Worm (Caenorhabditis elegans) whole organism, young adult: ENCODE results near the gene srz-64.

Experiments used
- B0035.1 ChIP-seq: sonication (generic microtip); optimal IDR thresholded peaks from 2 replicates; lab custom pipeline; 2016; ENCODE audit warnings: missing genetic modification characterization, mild to moderate bottlenecking, missing compliant biosample characterization, missing genotype, missing genetic modification reagents
- B0336.3 ChIP-seq: fragments of 200-800 bp; sonication (Bioruptor generic); IDR thresholded peaks from 2 replicates; pipeline ENCODE4 v1.3.6; 2022; ENCODE audit warnings: missing genetic modification characterization, missing compliant biosample characterization
- F10E7.11 ChIP-seq: sonication (generic microtip); optimal IDR thresholded peaks from 2 replicates; lab custom pipeline; 2017; ENCODE audit warnings: mild to moderate bottlenecking, missing genetic modification characterization, moderate library complexity, missing compliant biosample characterization
- F23B12.7 ChIP-seq: sonication (generic microtip); optimal IDR thresholded peaks from 2 replicates; lab custom pipeline; 2017; ENCODE audit warnings: missing genetic modification characterization, mild to moderate bottlenecking, missing compliant biosample characterization, antibody characterized with exemption, moderate library complexity; ENCODE audit not compliant: insufficient read depth
- F55B11.4 ChIP-seq: sonication (generic microtip); optimal IDR thresholded peaks from 2 replicates; lab custom pipeline; 2016; ENCODE audit warnings: missing compliant biosample characterization, missing genetic modification characterization, borderline replicate concordance; ENCODE audit not compliant: insufficient read depth
- F57A8.1 ChIP-seq: fragments of 200-800 bp; sonication (Bioruptor generic); optimal IDR thresholded peaks from 2 replicates; lab custom pipeline; 2018; ENCODE audit warnings: mild to moderate bottlenecking, missing genetic modification characterization, moderate library complexity, missing compliant biosample characterization
- K12H6.12 ChIP-seq: fragments of 200-800 bp; sonication (Bioruptor generic); optimal IDR thresholded peaks from 2 replicates; lab custom pipeline; 2018; ENCODE audit warnings: mild to moderate bottlenecking, missing genetic modification characterization, missing compliant biosample characterization
- Y56A3A.18 ChIP-seq: fragments of 200-800 bp; sonication (Bioruptor generic); IDR thresholded peaks from 2 replicates; pipeline ENCODE4 v1.3.6; 2022; ENCODE audit warnings: missing genetic modification reagents, missing genetic modification characterization, missing compliant biosample characterization
- Y95B8A.8 ChIP-seq: fragments of 200-800 bp; sonication (Bioruptor generic); IDR thresholded peaks from 2 replicates; pipeline ENCODE4 v1.3.6; 2022; ENCODE audit warnings: missing genetic modification reagents, missing genetic modification characterization, missing compliant biosample characterization
- akir-1 ChIP-seq: fragments of 200-800 bp; sonication (Bioruptor generic); optimal IDR thresholded peaks from 2 replicates; lab custom pipeline; 2018; ENCODE audit warnings: mild to moderate bottlenecking, missing genetic modification characterization, moderate library complexity, missing compliant biosample characterization
- attf-5 ChIP-seq: fragments of 200-800 bp; sonication (Bioruptor generic); optimal IDR thresholded peaks from 2 replicates; lab custom pipeline; 2018; ENCODE audit warnings: mild to moderate bottlenecking, missing genetic modification characterization, missing compliant biosample characterization
- attf-6 ChIP-seq: fragments of 200-800 bp; sonication (Bioruptor generic); IDR thresholded peaks from 2 replicates; pipeline ENCODE4 v1.3.6; 2022; ENCODE audit warnings: missing genetic modification reagents, missing genetic modification characterization, missing compliant biosample characterization
- bed-1 ChIP-seq: fragments of 200-800 bp; sonication (Bioruptor generic); IDR thresholded peaks from 2 replicates; pipeline ENCODE4 v1.3.6; 2022; ENCODE audit warnings: missing genetic modification reagents, missing genetic modification characterization, missing compliant biosample characterization
- cebp-2 ChIP-seq: fragments of 200-800 bp; sonication (Bioruptor generic); IDR thresholded peaks from 2 replicates; pipeline ENCODE4 v1.3.6; 2022; ENCODE audit warnings: missing genetic modification characterization, missing compliant biosample characterization
- chd-7 ChIP-seq: sonication (generic microtip); optimal IDR thresholded peaks from 2 replicates; lab custom pipeline; 2016; ENCODE audit warnings: mild to moderate bottlenecking, missing genetic modification characterization, moderate library complexity, missing compliant biosample characterization
- egrh-3 ChIP-seq: fragments of 200-800 bp; sonication (Bioruptor generic); IDR thresholded peaks from 2 replicates; pipeline ENCODE4 v1.3.6; 2022; ENCODE audit warnings: missing genetic modification reagents, missing genetic modification characterization, missing compliant biosample characterization
- fkh-3 ChIP-seq: sonication (generic microtip); optimal IDR thresholded peaks from 2 replicates; lab custom pipeline; 2016; ENCODE audit warnings: mild to moderate bottlenecking, missing genetic modification characterization, missing compliant biosample characterization
- hmg-20 ChIP-seq: fragments of 200-800 bp; sonication (Bioruptor generic); IDR thresholded peaks from 2 replicates; pipeline ENCODE4 v1.3.6; 2022; ENCODE audit warnings: missing genetic modification reagents, missing genetic modification characterization, missing compliant biosample characterization
- lin-35 ChIP-seq, 3 experiments: fragments of 150-350 bp in 2 of 3; sonication (generic microtip) in 1 of 3; optimal IDR thresholded peaks; 2 replicates each; lab custom pipeline; 2014 to 2018; ENCODE audit warnings: missing biosample characterization in 3 of 3, missing genetic modification characterization in 3 of 3, missing genetic modification reagents in 3 of 3
- lir-1 ChIP-seq: fragments of 200-800 bp; sonication (Bioruptor generic); conservative IDR thresholded peaks from 2 replicates; pipeline ENCODE4 v1.3.6; 2022; ENCODE audit warnings: missing genetic modification reagents, missing genetic modification characterization, missing compliant biosample characterization
- mel-28 ChIP-seq: sonication (generic microtip); optimal IDR thresholded peaks from 2 replicates; lab custom pipeline; 2016; ENCODE audit warnings: borderline replicate concordance, mild to moderate bottlenecking, missing genetic modification characterization, missing compliant biosample characterization
- mes-4 ChIP-seq: sonication (generic microtip); optimal IDR thresholded peaks from 2 replicates; lab custom pipeline; 2016; ENCODE audit warnings: missing genotype, missing genetic modification characterization, missing compliant biosample characterization
- nhr-179 ChIP-seq: sonication (generic microtip); optimal IDR thresholded peaks from 2 replicates; lab custom pipeline; 2016; ENCODE audit warnings: mild to moderate bottlenecking, missing genetic modification characterization, missing compliant biosample characterization
- pha-4 ChIP-seq: fragments of 150-350 bp; sonication (generic microtip); optimal IDR thresholded peaks from 2 replicates; lab custom pipeline; 2014; ENCODE audit warnings: missing biosample characterization, missing genetic modification reagents, missing genetic modification characterization
- rpc-1 ChIP-seq, 2 experiments: fragments of 150-350 bp in 1 of 2; sonication (generic microtip) in 1 of 2; optimal IDR thresholded peaks; 2 replicates each; lab custom pipeline; 2014 to 2018; ENCODE audit warnings: missing biosample characterization in 1 of 2, missing genetic modification characterization in 1 of 2, missing genetic modification reagents in 1 of 2, missing genotype in 1 of 2
- sdz-38 ChIP-seq: sonication (generic microtip); optimal IDR thresholded peaks from 2 replicates; lab custom pipeline; 2016; ENCODE audit warnings: missing genotype, missing genetic modification characterization, missing compliant biosample characterization
- snpc-1.3 ChIP-seq: sonication (generic microtip); optimal IDR thresholded peaks from 2 replicates; lab custom pipeline; 2017; ENCODE audit warnings: missing genetic modification characterization, mild to moderate bottlenecking, missing compliant biosample characterization, antibody characterized with exemption, moderate library complexity, missing genotype, missing genetic modification reagents; ENCODE audit not compliant: insufficient read depth
- somi-1 ChIP-seq: fragments of 200-800 bp; sonication (Bioruptor generic); optimal IDR thresholded peaks from 2 replicates; lab custom pipeline; 2018; ENCODE audit warnings: mild to moderate bottlenecking, missing genetic modification characterization, missing compliant biosample characterization
- sptf-2 ChIP-seq: fragments of 200-800 bp; sonication (Bioruptor generic); optimal IDR thresholded peaks from 2 replicates; lab custom pipeline; 2018; ENCODE audit warnings: mild to moderate bottlenecking, missing genetic modification characterization, missing compliant biosample characterization
- tbp1 ChIP-seq: fragments of 200-800 bp; sonication (Bioruptor generic); optimal IDR thresholded peaks from 2 replicates; lab custom pipeline; 2018; ENCODE audit warnings: mild to moderate bottlenecking, missing genetic modification characterization, missing compliant biosample characterization
- unc-130 ChIP-seq: sonication (generic microtip); optimal IDR thresholded peaks from 2 replicates; lab custom pipeline; 2016; ENCODE audit warnings: missing genetic modification reagents, missing genetic modification characterization, missing compliant biosample characterization
- zim-3 ChIP-seq: sonication (generic microtip); optimal IDR thresholded peaks from 2 replicates; lab custom pipeline; 2017; ENCODE audit warnings: mild to moderate bottlenecking, missing genetic modification characterization, moderate library complexity, missing compliant biosample characterization
- ztf-3 ChIP-seq: fragments of 200-800 bp; sonication (Bioruptor generic); optimal IDR thresholded peaks from 2 replicates; lab custom pipeline; 2018; ENCODE audit warnings: mild to moderate bottlenecking, missing genetic modification characterization, missing compliant biosample characterization

srz-64 gene

DNA sequence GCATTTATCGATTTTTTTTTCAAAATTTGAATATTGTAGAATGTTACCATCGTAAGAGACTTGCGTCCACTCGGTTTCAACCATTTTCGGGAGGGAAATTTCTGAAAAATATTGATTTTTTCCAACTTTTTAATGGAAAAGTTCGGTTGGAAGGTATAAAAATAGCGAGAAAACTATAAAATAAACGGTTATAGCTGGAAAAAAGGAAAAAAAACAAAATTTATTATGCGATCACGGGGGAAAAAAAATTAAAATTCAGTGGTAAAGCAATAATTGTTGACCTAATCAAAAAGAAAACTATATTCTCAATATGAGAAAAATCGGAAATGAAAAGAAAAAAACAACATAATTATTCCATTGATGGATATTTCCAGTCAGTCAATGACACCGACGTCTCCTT, 13.0 kb upstream of the srz-64 start, which contains the start of gene emc-2:
Gene emc-2 (minus strand): TSS at position 101 of the 400 bp plus-strand sequence.
- TF ChIP-seq sptf-2 (GFP tag; lab: Kevin White, UChicago) (no peak), chd-7 (tag; lab: Kevin White, UChicago) (no peak), Y56A3A.18 (no peak), K12H6.12 (no peak), ztf-3 (GFP tag; lab: Kevin White, UChicago) (no peak), cebp-2 (GFP tag; lab: Robert Waterston, UW) (no peak), lir-1 (GFP tag; lab: Robert Waterston, UW) (no peak), mel-28 (tag; lab: Kevin White, UChicago) (no peak), attf-6 (GFP tag; lab: Robert Waterston, UW) (no peak), hmg-20 (no peak), bed-1 (no peak), attf-5 (no peak), F23B12.7 (tag; lab: Kevin White, UChicago) (no peak), mes-4 (tag; lab: Kevin White, UChicago) (no peak), B0336.3 (GFP tag; lab: Robert Waterston, UW) (no peak)

DNA sequence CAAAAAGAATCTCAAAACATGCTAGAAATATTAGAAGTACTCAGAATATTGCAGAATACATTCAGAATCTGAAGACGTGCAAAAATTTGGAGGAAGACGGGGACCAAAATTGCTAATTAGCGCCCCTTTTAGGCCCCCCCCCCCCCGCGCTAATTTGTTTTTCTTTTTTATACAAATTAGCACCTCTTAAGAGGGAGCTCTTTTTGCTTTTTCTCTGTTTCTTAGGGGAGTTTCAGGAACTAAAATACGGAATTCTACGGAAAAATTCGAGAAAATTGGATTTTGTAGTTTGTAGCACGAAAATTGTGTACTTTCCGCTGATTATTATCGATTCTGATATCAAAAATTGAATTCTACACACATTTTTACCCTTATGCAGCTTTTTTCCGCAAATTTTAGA, 8.5 kb upstream of the srz-64 start, which contains the start of gene glb-31:
Gene glb-31 (minus strand): TSS at position 101 of the 400 bp plus-strand sequence.
- no peak for TF ChIP-seq F10E7.11 (tag; lab: Kevin White, UChicago)
- TF ChIP-seq unc-130 (GFP tag; lab: Kevin White, UChicago): no peak
- TF ChIP-seq F55B11.4: no peak
- no peak for TF ChIP-seq F57A8.1 (GFP tag; lab: Kevin White, UChicago)

DNA sequence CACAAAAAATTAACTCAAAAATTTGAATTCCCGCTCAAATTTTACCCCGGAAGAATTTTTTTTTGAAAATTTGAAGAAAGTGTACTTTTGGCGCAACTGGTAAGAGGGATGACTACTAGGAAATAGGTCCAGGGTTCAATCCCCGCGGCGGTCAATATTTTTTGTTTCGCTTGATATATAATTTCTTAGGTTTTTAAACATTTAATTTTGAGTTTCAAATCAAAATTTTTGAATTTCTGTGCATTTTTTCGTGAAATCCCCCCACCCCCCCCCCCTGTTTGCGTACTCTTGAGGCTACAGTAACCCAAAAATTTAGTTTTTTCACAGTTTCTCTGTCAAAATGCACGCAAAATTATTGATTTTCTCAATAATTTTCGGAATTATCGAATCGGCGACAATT, 5.1 kb upstream of the srz-64 start, which contains the start of gene Y57G7A.1:
Gene Y57G7A.1 (plus strand): TSS at position 301 of the 400 bp plus-strand sequence.
- no peak for TF ChIP-seq nhr-179 (tag; lab: Kevin White, UChicago)
- TF ChIP-seq rpc-1 (optimal IDR thresholded peaks at IDR 0.05; lab: Kevin White, UChicago): peak; percentile 7
- peak; percentile 48 for TF ChIP-seq rpc-1 (tag; optimal IDR thresholded peaks at IDR 0.05; lab: Kevin White, UChicago)
- peak; percentile 31 for TF ChIP-seq tbp1 (GFP tag; lab: Kevin White, UChicago)

DNA sequence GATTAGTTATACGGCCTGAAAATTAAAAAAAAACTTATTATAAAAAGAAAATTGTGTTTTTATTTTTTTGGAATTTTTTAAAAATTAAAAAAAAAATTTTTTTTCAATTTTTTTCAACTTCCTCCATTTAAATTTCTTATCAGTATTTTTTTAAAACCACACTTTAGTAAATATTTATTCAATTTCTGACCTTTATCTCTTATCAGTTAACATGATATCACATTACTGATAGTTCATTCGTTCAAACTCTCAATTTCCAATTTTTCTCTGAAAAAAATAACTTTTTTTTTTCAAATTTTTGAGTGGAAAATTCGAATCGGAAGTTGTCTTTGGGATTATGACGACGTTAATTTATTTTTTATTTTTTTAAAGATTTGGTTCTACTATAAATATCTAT, 4.6 kb upstream of the srz-64 start:
- TF ChIP-seq pha-4 (tag; lab: Kevin White, UChicago): no peak
- no peak for TF ChIP-seq cebp-2 (GFP tag; lab: Robert Waterston, UW)
- TF ChIP-seq zim-3: no peak
- no peak for TF ChIP-seq mes-4 (tag; lab: Kevin White, UChicago)
- TF ChIP-seq somi-1: no peak
- TF ChIP-seq lin-35 (GFP tag; optimal IDR thresholded peaks at IDR 0.05; lab: Kevin White, UChicago): no peak
- no peak for TF ChIP-seq akir-1
- TF ChIP-seq attf-6 (GFP tag; lab: Robert Waterston, UW): no peak
- TF ChIP-seq Y95B8A.8 (GFP tag; lab: Robert Waterston, UW): no peak
- no peak for TF ChIP-seq attf-5
- no peak for TF ChIP-seq sdz-38
- TF ChIP-seq snpc-1.3: no peak
- TF ChIP-seq K12H6.12: no peak
- no peak for TF ChIP-seq egrh-3
- TF ChIP-seq B0035.1 (tag; lab: Kevin White, UChicago): no peak
- TF ChIP-seq fkh-3 (tag; lab: Kevin White, UChicago): no peak
